Fruit fly (Drosophila melanogaster) whole organism, embryonic: ENCODE data around the gene GABPI.

Experiments
- Atf3 ChIP-seq: fragments of 200-800 bp; sonication (Bioruptor generic); optimal IDR thresholded peaks from 3 replicates; lab custom pipeline; 2016; ENCODE audit warnings: missing biosample characterization, missing genetic modification characterization
- BtbVII ChIP-seq: fragments of 200-800 bp; sonication (Bioruptor generic); optimal IDR thresholded peaks from 3 replicates; lab custom pipeline; 2017; ENCODE audit warnings: missing biosample characterization, mild to moderate bottlenecking, missing genetic modification characterization
- CG12155 ChIP-seq: fragments of 200-800 bp; sonication (Bioruptor generic); optimal IDR thresholded peaks from 3 replicates; lab custom pipeline; 2016; ENCODE audit warnings: missing biosample characterization, missing genetic modification characterization
- CG12219 ChIP-seq: fragments of 200-800 bp; sonication (Bioruptor generic); optimal IDR thresholded peaks from 3 replicates; lab custom pipeline; 2018; ENCODE audit warnings: missing biosample characterization, mild to moderate bottlenecking, missing genetic modification characterization
- CG15601 ChIP-seq: fragments of 200-800 bp; sonication (Bioruptor generic); optimal IDR thresholded peaks from 3 replicates; lab custom pipeline; 2019; ENCODE audit warnings: missing biosample characterization, mild to moderate bottlenecking, missing genetic modification characterization, moderate library complexity
- CG1602 ChIP-seq: fragments of 200-800 bp; sonication (Bioruptor generic); optimal IDR thresholded peaks from 3 replicates; lab custom pipeline; 2016; ENCODE audit warnings: missing biosample characterization, missing genetic modification characterization
- CG17829 ChIP-seq: fragments of 200-800 bp; optimal IDR thresholded peaks from 2 replicates; lab custom pipeline; 2019; ENCODE audit warnings: missing biosample characterization, mild to moderate bottlenecking, missing genetic modification characterization, moderate library complexity
- CG2202 ChIP-seq: fragments of 200-800 bp; sonication (Bioruptor generic); optimal IDR thresholded peaks from 2 replicates; lab custom pipeline; 2018; ENCODE audit warnings: missing biosample characterization, mild to moderate bottlenecking, missing genetic modification characterization
- CG2889 ChIP-seq: fragments of 200-800 bp; sonication (Bioruptor generic); IDR thresholded peaks from 3 replicates; pipeline ENCODE4 v1.3.6; 2022; ENCODE audit warnings: missing biosample characterization, missing genetic modification characterization
- CG31441 ChIP-seq: fragments of 200-800 bp; sonication (Bioruptor generic); IDR thresholded peaks from 2 replicates; pipeline ENCODE4 v1.3.6; 2022; ENCODE audit warnings: missing biosample characterization, missing genetic modification characterization
- CG3838 ChIP-seq: fragments of 200-800 bp; sonication (Bioruptor generic); optimal IDR thresholded peaks from 3 replicates; lab custom pipeline; 2016; ENCODE audit warnings: missing biosample characterization, missing genetic modification characterization
- CG42726 ChIP-seq: fragments of 200-800 bp; sonication (Bioruptor generic); IDR thresholded peaks from 2 replicates; pipeline ENCODE4 v1.3.6; 2022; ENCODE audit warnings: missing biosample characterization, missing genetic modification characterization; ENCODE audit not compliant: partially characterized antibody
- CG4360 ChIP-seq: fragments of 200-800 bp; sonication (Bioruptor generic); IDR thresholded peaks from 2 replicates; pipeline ENCODE4 v1.3.6; 2022; ENCODE audit warnings: missing biosample characterization, missing genetic modification characterization
- CG4404 ChIP-seq: fragments of 200-800 bp; sonication (Bioruptor generic); IDR thresholded peaks from 2 replicates; pipeline ENCODE4 v1.3.6; 2022; ENCODE audit warnings: missing biosample characterization, missing genetic modification characterization
- CG4707 ChIP-seq: fragments of 200-800 bp; sonication (Bioruptor generic); optimal IDR thresholded peaks from 2 replicates; lab custom pipeline; 2018; ENCODE audit warnings: missing biosample characterization, mild to moderate bottlenecking, missing genetic modification characterization, moderate library complexity
- CG4854 ChIP-seq: fragments of 200-800 bp; sonication (Bioruptor generic); optimal IDR thresholded peaks from 2 replicates; lab custom pipeline; 2016; ENCODE audit warnings: missing biosample characterization, missing genetic modification characterization, inconsistent platforms
- CG6854 ChIP-seq: fragments of 200-800 bp; sonication (Bioruptor generic); optimal IDR thresholded peaks from 3 replicates; lab custom pipeline; 2017; ENCODE audit warnings: missing biosample characterization, mild to moderate bottlenecking, missing genetic modification characterization
- CG8359 ChIP-seq: fragments of 200-800 bp; sonication (Bioruptor generic); optimal IDR thresholded peaks from 2 replicates; lab custom pipeline; 2017; ENCODE audit warnings: missing biosample characterization, mild to moderate bottlenecking, missing genetic modification characterization, borderline replicate concordance
- CG8388 ChIP-seq: fragments of 200-800 bp; sonication (Bioruptor generic); optimal IDR thresholded peaks from 2 replicates; lab custom pipeline; 2019; ENCODE audit warnings: missing biosample characterization, mild to moderate bottlenecking, missing genetic modification characterization, moderate library complexity
- CG8478 ChIP-seq: fragments of >200 bp; optimal IDR thresholded peaks from 2 replicates; lab custom pipeline; 2018
- CG8765 ChIP-seq: fragments of 200-800 bp; sonication (Bioruptor generic); IDR thresholded peaks from 2 replicates; pipeline ENCODE4 v1.3.6; 2022; ENCODE audit warnings: missing biosample characterization, missing genetic modification characterization
- CG9727 ChIP-seq: fragments of 200-800 bp; sonication (Bioruptor generic); optimal IDR thresholded peaks from 3 replicates; lab custom pipeline; 2017; ENCODE audit warnings: missing biosample characterization, mild to moderate bottlenecking, missing genetic modification characterization
- Dek ChIP-seq: fragments of 200-800 bp; sonication (Bioruptor generic); optimal IDR thresholded peaks from 3 replicates; lab custom pipeline; 2019; ENCODE audit warnings: missing biosample characterization, mild to moderate bottlenecking, missing genetic modification characterization, moderate library complexity
- Dfd ChIP-seq, 2 experiments: fragments of >200 bp; optimal IDR thresholded peaks; 2 replicates each; lab custom pipeline; 2017; ENCODE audit warnings: missing biosample characterization in 2 of 2, missing genetic modification characterization in 2 of 2
- Dll ChIP-seq: fragments of 200-800 bp; sonication (Bioruptor generic); IDR thresholded peaks from 4 replicates; pipeline ENCODE4 v1.3.6; 2022; ENCODE audit warnings: missing biosample characterization, missing genetic modification characterization; ENCODE audit not compliant: partially characterized antibody
- H2.0 ChIP-seq: fragments of 200-800 bp; sonication (Bioruptor generic); IDR thresholded peaks from 2 replicates; pipeline ENCODE4 v1.3.6; 2022; ENCODE audit warnings: missing biosample characterization, missing genetic modification characterization
- Hsf ChIP-seq: fragments of 200-800 bp; sonication (Bioruptor generic); optimal IDR thresholded peaks from 3 replicates; lab custom pipeline; 2016; ENCODE audit warnings: missing biosample characterization, missing genetic modification characterization
- Kr ChIP-seq: fragments of 200-800 bp; sonication (Bioruptor generic); optimal IDR thresholded peaks from 2 replicates; lab custom pipeline; 2017; ENCODE audit warnings: missing biosample characterization, mild to moderate bottlenecking, missing genetic modification characterization
- YL-1 ChIP-seq: fragments of 200-800 bp; sonication (Bioruptor generic); optimal IDR thresholded peaks from 3 replicates; lab custom pipeline; 2017; ENCODE audit warnings: missing biosample characterization, mild to moderate bottlenecking, missing genetic modification characterization
- ac ChIP-seq: fragments of 200-800 bp; sonication (Bioruptor generic); optimal IDR thresholded peaks from 3 replicates; lab custom pipeline; 2017; ENCODE audit warnings: missing biosample characterization, mild to moderate bottlenecking, missing genetic modification characterization
- aop ChIP-seq: fragments of 200-800 bp; sonication (Bioruptor generic); IDR thresholded peaks from 2 replicates; pipeline ENCODE4 v1.3.6; 2022; ENCODE audit warnings: missing biosample characterization, missing genetic modification characterization
- ci ChIP-seq: fragments of 200-800 bp; sonication (Bioruptor generic); IDR thresholded peaks from 3 replicates; pipeline ENCODE4 v1.3.6; 2022; ENCODE audit warnings: missing biosample characterization, missing genetic modification characterization
- dmrt99B ChIP-seq: fragments of 200-800 bp; sonication (Bioruptor generic); optimal IDR thresholded peaks from 2 replicates; lab custom pipeline; 2018; ENCODE audit warnings: missing biosample characterization, mild to moderate bottlenecking, missing genetic modification characterization, moderate library complexity
- esg ChIP-seq: fragments of 200-800 bp; sonication (Bioruptor generic); conservative IDR thresholded peaks from 2 replicates; pipeline ENCODE4 v1.3.6; 2022; ENCODE audit warnings: missing biosample characterization, missing genetic modification characterization
- ewg ChIP-seq: fragments of 200-800 bp; sonication (Bioruptor generic); optimal IDR thresholded peaks from 3 replicates; lab custom pipeline; 2017; ENCODE audit warnings: mild to moderate bottlenecking, missing biosample characterization, missing genetic modification reagents, missing genetic modification characterization
- gcm ChIP-seq: fragments of 200-800 bp; sonication (Bioruptor generic); optimal IDR thresholded peaks from 2 replicates; lab custom pipeline; 2019; ENCODE audit warnings: missing biosample characterization, mild to moderate bottlenecking, missing genetic modification characterization, moderate library complexity
- gcm2 ChIP-seq: fragments of 200-800 bp; sonication (Bioruptor generic); optimal IDR thresholded peaks from 2 replicates; lab custom pipeline; 2016; ENCODE audit warnings: missing biosample characterization, missing genetic modification characterization
- hkb ChIP-seq, 2 experiments: fragments of 200-800 bp in 1 of 2; fragments of >200 bp in 1 of 2; sonication (Bioruptor generic) in 1 of 2; IDR thresholded peaks in 1 of 2; optimal IDR thresholded peaks in 1 of 2; 2 replicates each; pipeline versions ENCODE4 v1.3.6 to Lab custom; 2017 to 2022; ENCODE audit warnings: missing biosample characterization in 1 of 2, missing genetic modification characterization in 1 of 2
- nerfin-2 ChIP-seq: fragments of 200-800 bp; sonication (Bioruptor generic); IDR thresholded peaks from 2 replicates; pipeline ENCODE4 v1.3.6; 2022; ENCODE audit warnings: missing biosample characterization, missing genetic modification characterization; ENCODE audit not compliant: partially characterized antibody
- org-1 ChIP-seq: fragments of 200-800 bp; sonication (Bioruptor generic); optimal IDR thresholded peaks from 2 replicates; lab custom pipeline; 2017; ENCODE audit warnings: missing biosample characterization, missing genetic modification characterization
- otp ChIP-seq: fragments of 200-800 bp; sonication (Bioruptor generic); IDR thresholded peaks from 3 replicates; pipeline ENCODE4, ENCODE4 v1.3.6; 2022; ENCODE audit warnings: missing biosample characterization, missing genetic modification characterization
- prd ChIP-seq, 3 experiments: fragments of >200 bp in 2 of 3; fragments of 200-800 bp in 1 of 3; sonication (Bioruptor generic) in 1 of 3; optimal IDR thresholded peaks in 2 of 3; IDR thresholded peaks in 1 of 3; 2 replicates in 2 of 3; 3 replicates in 1 of 3; pipeline versions ENCODE4 v1.3.6 to Lab custom; 2017 to 2022; ENCODE audit warnings: missing biosample characterization in 1 of 3, missing genetic modification characterization in 1 of 3
- row ChIP-seq: fragments of 200-800 bp; sonication (Bioruptor generic); IDR thresholded peaks from 3 replicates; pipeline ENCODE4 v1.3.6; 2022; ENCODE audit warnings: missing biosample characterization, missing genetic modification characterization
- seq ChIP-seq: fragments of 200-800 bp; sonication (Bioruptor generic); IDR thresholded peaks from 2 replicates; pipeline ENCODE4 v1.3.6; 2022; ENCODE audit warnings: missing biosample characterization, missing genetic modification characterization
- shn ChIP-seq: fragments of 200-800 bp; sonication (Bioruptor generic); optimal IDR thresholded peaks from 3 replicates; lab custom pipeline; 2016; ENCODE audit warnings: missing biosample characterization, missing genetic modification characterization
- slou ChIP-seq: fragments of 200-800 bp; sonication (Bioruptor generic); optimal IDR thresholded peaks from 3 replicates; lab custom pipeline; 2016; ENCODE audit warnings: missing biosample characterization, missing genetic modification characterization
- ttk ChIP-seq: fragments of 200-800 bp; sonication (Bioruptor generic); IDR thresholded peaks from 2 replicates; pipeline ENCODE4 v2.1.2; 2022; ENCODE audit warnings: missing biosample characterization, missing genetic modification characterization
- usp ChIP-seq: fragments of >200 bp; optimal IDR thresholded peaks from 2 replicates; lab custom pipeline; 2017; ENCODE audit warnings: missing biosample characterization, missing genetic modification characterization
- zen2 ChIP-seq: fragments of 200-800 bp; sonication (Bioruptor generic); IDR thresholded peaks from 3 replicates; pipeline ENCODE4 v1.3.6; 2022; ENCODE audit warnings: missing biosample characterization, missing genetic modification characterization; ENCODE audit not compliant: partially characterized antibody
- zfh1 ChIP-seq: fragments of 200-800 bp; sonication (Bioruptor generic); IDR thresholded peaks from 3 replicates; pipeline ENCODE4 v1.3.6; 2022; ENCODE audit warnings: missing biosample characterization, missing genetic modification characterization

Gene GABPI

DNA sequence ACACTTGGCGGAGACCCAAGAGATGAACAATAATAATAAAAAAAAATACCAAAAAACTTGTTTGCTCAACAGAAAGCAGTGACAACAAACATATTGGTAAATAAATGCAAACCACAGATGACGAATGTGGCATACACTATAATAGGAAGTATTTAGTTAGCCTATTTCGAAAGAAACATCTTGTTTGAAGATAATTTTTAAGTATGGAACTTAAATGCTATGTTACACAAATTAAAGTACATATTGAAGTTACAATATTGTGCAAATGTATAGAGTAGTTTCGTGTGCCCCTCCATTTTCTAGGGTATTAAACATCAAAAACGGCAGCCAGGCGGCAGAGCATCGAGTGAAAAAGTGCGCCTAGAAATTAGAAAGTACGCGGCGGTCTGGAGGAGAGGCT, 26.9 kb upstream of the GABPI start (continued):
- peak; percentile 28 for TF ChIP-seq Dek
- 0 out of 3 replicates have a peak, but pooled peaks have one; percentile 32 for TF ChIP-seq zfh1 (GFP tag; lab: Robert Waterston, UW)
- no peak for TF ChIP-seq Hsf
- no peak for TF ChIP-seq CG1602 (GFP tag; lab: Kevin White, UChicago)
- TF ChIP-seq CG4707 (GFP tag; lab: Kevin White, UChicago): peak; percentile 70
- peak; percentile 71 for TF ChIP-seq ci (GFP tag; lab: Robert Waterston, UW)
- peak; percentile 67 for TF ChIP-seq CG31441 (GFP tag; lab: Robert Waterston, UW)
- TF ChIP-seq CG8765 (GFP tag; lab: Robert Waterston, UW): no peak
- peak; percentile 64 for TF ChIP-seq CG15601
- TF ChIP-seq CG12155: no peak
- TF ChIP-seq H2.0 (GFP tag; lab: Robert Waterston, UW): 0 out of 2 replicates have a peak, but pooled peaks have one; percentile 25
- TF ChIP-seq aop (GFP tag; lab: Robert Waterston, UW): no peak
- no peak for TF ChIP-seq Atf3 (GFP tag; lab: Kevin White, UChicago)
- TF ChIP-seq Kr (GFP tag; lab: Kevin White, UChicago): no peak
- TF ChIP-seq CG8359 (GFP tag; lab: Kevin White, UChicago): no peak
- TF ChIP-seq CG6854 (GFP tag; lab: Kevin White, UChicago): no peak
- TF ChIP-seq usp (GFP tag; lab: Kevin White, UChicago): no peak
- TF ChIP-seq BtbVII (GFP tag; lab: Kevin White, UChicago): peak; percentile 24
- no peak for TF ChIP-seq CG4360 (GFP tag; lab: Robert Waterston, UW)
- no peak for TF ChIP-seq YL-1 (GFP tag; lab: Kevin White, UChicago)
- peak; percentile 27 for TF ChIP-seq CG17829 (tag; lab: Kevin White, UChicago)
- no peak for TF ChIP-seq CG4404 (GFP tag; lab: Robert Waterston, UW)
- peak; percentile 51; the same call in 2 of the 3 replicates for TF ChIP-seq row (GFP tag; lab: Robert Waterston, UW)
- TF ChIP-seq ttk (GFP tag; lab: Robert Waterston, UW): peak; percentile 14; the same call in 1 of the 2 replicates
- no peak for TF ChIP-seq zen2 (GFP tag; lab: Robert Waterston, UW)
- TF ChIP-seq ac: no peak
- no peak for TF ChIP-seq Dfd (GFP tag; optimal IDR thresholded peaks at IDR 0.05; lab: Kevin White, UChicago)
- TF ChIP-seq CG3838 (GFP tag; lab: Kevin White, UChicago): no peak
- TF ChIP-seq org-1 (GFP tag; lab: Kevin White, UChicago): peak; percentile 8
- no peak for TF ChIP-seq slou (GFP tag; lab: Kevin White, UChicago)
- no peak for TF ChIP-seq CG4854 (GFP tag; lab: Kevin White, UChicago)
- no peak for TF ChIP-seq CG42726 (GFP tag; lab: Robert Waterston, UW)
- no peak for TF ChIP-seq Dll (GFP tag; lab: Robert Waterston, UW)
- TF ChIP-seq CG12219: peak; percentile 62
- TF ChIP-seq CG2889 (GFP tag; lab: Robert Waterston, UW): no peak
- peak; percentile 58; the same call in 1 of the 3 replicates for TF ChIP-seq otp
- TF ChIP-seq shn (GFP tag; lab: Kevin White, UChicago): no peak
- TF ChIP-seq gcm2 (GFP tag; lab: Kevin White, UChicago): no peak
- no peak for TF ChIP-seq nerfin-2 (GFP tag; lab: Robert Waterston, UW)
- TF ChIP-seq dmrt99B (tag; lab: Kevin White, UChicago): peak; percentile 86
- TF ChIP-seq CG8388 (GFP tag; lab: Kevin White, UChicago): peak; percentile 71
- no peak for TF ChIP-seq hkb (optimal IDR thresholded peaks at IDR 0.05; lab: Kevin White, UChicago)
- 0 out of 2 replicates have a peak, but pooled peaks have one; percentile 55 for TF ChIP-seq hkb (GFP tag; IDR thresholded peaks at IDR 0.05; lab: Robert Waterston, UW)
- TF ChIP-seq gcm (GFP tag; lab: Kevin White, UChicago): peak; percentile 50
- peak; percentile 4 for TF ChIP-seq CG2202 (tag; lab: Kevin White, UChicago)
- peak; percentile 49 for TF ChIP-seq ewg
- TF ChIP-seq esg (GFP tag; lab: Robert Waterston, UW): peak; percentile 41; the same call in 1 of the 2 replicates
- no peak for TF ChIP-seq CG8478
- TF ChIP-seq prd (optimal IDR thresholded peaks at IDR 0.05; lab: Kevin White, UChicago): no peak
- TF ChIP-seq prd (GFP tag; IDR thresholded peaks at IDR 0.05; lab: Robert Waterston, UW): peak; percentile 47; the same call in 2 of the 3 replicates
- TF ChIP-seq CG9727 (GFP tag; lab: Kevin White, UChicago): no peak
- TF ChIP-seq seq (GFP tag; lab: Robert Waterston, UW): 0 out of 2 replicates have a peak, but pooled peaks have one; percentile 20
